Fruit fly (Drosophila melanogaster): ENCODE data around the gene Sf3b5.

Gene Sf3b5

dm6 chr3R:9053021-9053420, 37.9 kb upstream of the Sf3b5 start (continued):
- TF ChIP-seq CG4424 (GFP tag; optimal IDR thresholded peaks at IDR 0.05) = peak; percentile 23
- no peak for TF ChIP-seq CG32772 (GFP tag; IDR thresholded peaks at IDR 0.05)
- TF ChIP-seq Gug (GFP tag; IDR thresholded peaks at IDR 0.05) = peak; percentile 89
- no peak for TF ChIP-seq aop (GFP tag; IDR thresholded peaks at IDR 0.05)
- peak; percentile 81 for TF ChIP-seq cg (GFP tag; optimal IDR thresholded peaks at IDR 0.05)
- TF ChIP-seq chif (GFP tag; optimal IDR thresholded peaks at IDR 0.05) = peak; percentile 8 to 31
- TF ChIP-seq Ssrp (tag; optimal IDR thresholded peaks at IDR 0.05) = no peak
- TF ChIP-seq Dip2 (GFP tag; IDR thresholded peaks at IDR 0.05) = no peak
- TF ChIP-seq CG13287 (GFP tag; IDR thresholded peaks at IDR 0.05; ENCODE audit: partially characterized antibody) = no peak
- TF ChIP-seq ssp (GFP tag; IDR thresholded peaks at IDR 0.05) = no peak
- TF ChIP-seq kni (GFP tag; optimal IDR thresholded peaks at IDR 0.05) = peak; percentile 83
- TF ChIP-seq ase (GFP tag; IDR thresholded peaks at IDR 0.05) = no peak
- no peak for TF ChIP-seq fru (optimal IDR thresholded peaks at IDR 0.05)
- TF ChIP-seq CG11093 (GFP tag; IDR thresholded peaks at IDR 0.05) = no peak
- TF ChIP-seq CG6683 (GFP tag; optimal IDR thresholded peaks at IDR 0.05) = peak; percentile 35
- no peak for TF ChIP-seq CG16813 (GFP tag; IDR thresholded peaks at IDR 0.05; ENCODE audit: partially characterized antibody)
- no peak for TF ChIP-seq Bgb (GFP tag; IDR thresholded peaks at IDR 0.05; ENCODE audit: partially characterized antibody)
- peak; percentile 49 for TF ChIP-seq CG17385 (GFP tag; optimal IDR thresholded peaks at IDR 0.05)
- no peak for TF ChIP-seq odd (GFP tag; optimal IDR thresholded peaks at IDR 0.05)
- TF ChIP-seq peb (GFP tag; IDR thresholded peaks at IDR 0.05) = no peak
- peak; percentile 17 for TF ChIP-seq CG6254 (GFP tag; optimal IDR thresholded peaks at IDR 0.05)
- no peak for TF ChIP-seq dysf (GFP tag; IDR thresholded peaks at IDR 0.05)
- no peak for TF ChIP-seq CG14667 (GFP tag; IDR thresholded peaks at IDR 0.05)
- TF ChIP-seq gro (GFP tag; optimal IDR thresholded peaks at IDR 0.05) = peak; percentile 73
- no peak for TF ChIP-seq Sox102F (GFP tag; optimal IDR thresholded peaks at IDR 0.05)
- no peak for TF ChIP-seq corto (GFP tag; optimal IDR thresholded peaks at IDR 0.05)
- TF ChIP-seq BEAF-32 (GFP tag; optimal IDR thresholded peaks at IDR 0.05) = no peak
- peak; percentile 46 for TF ChIP-seq zf30C (GFP tag; optimal IDR thresholded peaks at IDR 0.05)
- peak; percentile 66 for TF ChIP-seq Dip3 (GFP tag; optimal IDR thresholded peaks at IDR 0.05)
- TF ChIP-seq dmrt99B (tag; optimal IDR thresholded peaks at IDR 0.05) = peak; percentile 33
- peak; percentile 95 for TF ChIP-seq Nf-YC (tag; optimal IDR thresholded peaks at IDR 0.05)
- TF ChIP-seq CG4617 (GFP tag; optimal IDR thresholded peaks at IDR 0.05; ENCODE audit: borderline replicate concordance) = no peak
- no peak for TF ChIP-seq hkb (optimal IDR thresholded peaks at IDR 0.05)
- TF ChIP-seq hkb (GFP tag; IDR thresholded peaks at IDR 0.05) = no peak
- no peak for TF ChIP-seq Lim3 (GFP tag; IDR thresholded peaks at IDR 0.05)
- peak; percentile 71 for TF ChIP-seq Side (GFP tag; optimal IDR thresholded peaks at IDR 0.05)
- TF ChIP-seq tin (GFP tag; optimal IDR thresholded peaks at IDR 0.05) = peak; percentile 27
- no peak for TF ChIP-seq CG18764 (GFP tag; optimal IDR thresholded peaks at IDR 0.05)
- TF ChIP-seq CG1792 (GFP tag; optimal IDR thresholded peaks at IDR 0.05) = peak; percentile 20
- TF ChIP-seq E2f2 (GFP tag; IDR thresholded peaks at IDR 0.05) = no peak
- TF ChIP-seq slp2 (GFP tag; optimal IDR thresholded peaks at IDR 0.05) = peak; percentile 50
- TF ChIP-seq CG10959 (GFP tag; IDR thresholded peaks at IDR 0.05) = no peak
- TF ChIP-seq CG8281 (tag; optimal IDR thresholded peaks at IDR 0.05) = no peak
- TF ChIP-seq CG6175 (GFP tag; IDR thresholded peaks at IDR 0.05) = no peak
- no peak for TF ChIP-seq CG8765 (GFP tag; IDR thresholded peaks at IDR 0.05)
- no peak for TF ChIP-seq esg (GFP tag; conservative IDR thresholded peaks at IDR 0.05)
- TF ChIP-seq CG4820 (GFP tag; optimal IDR thresholded peaks at IDR 0.05) = no peak
- TF ChIP-seq jigr1 (GFP tag; IDR thresholded peaks at IDR 0.05) = no peak
- no peak for TF ChIP-seq CG8924 (tag; optimal IDR thresholded peaks at IDR 0.05)
- TF ChIP-seq Tbp (GFP tag; optimal IDR thresholded peaks at IDR 0.05) = no peak
- no peak for TF ChIP-seq CG11456 (GFP tag; IDR thresholded peaks at IDR 0.05)
- peak; percentile 1 for TF ChIP-seq CG18011 (GFP tag; optimal IDR thresholded peaks at IDR 0.05)
- peak; percentile 46 to 67 for TF ChIP-seq Pdp1 (GFP tag; optimal IDR thresholded peaks at IDR 0.05)

Data from whole organism, embryonic.